Worm (Caenorhabditis elegans) whole organism, L3 larva: ENCODE measurements around the gene str-73.

ENCODE experiments used
- pqm-1 ChIP-seq: fragments of 150-350 bp; optimal IDR thresholded peaks from 2 replicates; lab custom pipeline; 2017; ENCODE audit warnings: missing biosample characterization, missing genetic modification characterization, inconsistent platforms
- unc-62 ChIP-seq: fragments of 150-350 bp; sonication (generic microtip); optimal IDR thresholded peaks from 4 replicates; lab custom pipeline; 2014; ENCODE audit warnings: missing biosample characterization, missing genetic modification reagents, missing genetic modification characterization

DNA sequence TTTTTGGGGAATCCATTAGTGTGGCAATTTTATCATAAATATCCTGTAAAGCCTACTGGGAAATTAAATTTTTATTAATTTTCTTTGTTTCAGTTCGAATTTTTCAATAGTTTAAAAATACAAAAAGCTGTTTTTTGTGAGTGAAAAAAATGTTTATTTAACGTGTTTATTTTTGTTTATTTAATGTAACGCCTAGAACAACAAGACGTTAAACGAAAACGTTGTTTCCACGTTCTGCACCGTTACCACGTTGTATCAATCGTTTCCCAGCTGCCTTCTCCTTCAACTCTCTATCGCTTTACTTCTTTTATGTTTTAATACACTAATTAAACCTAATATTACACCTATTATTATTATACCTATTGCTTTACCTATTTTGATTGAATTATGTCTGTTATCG, 17.7 kb downstream of the str-73 start, which contains the start of gene T08G3.13:
- TF ChIP-seq unc-62 (no peak), pqm-1 (no peak)
